Worm (Caenorhabditis elegans): ENCODE measurements around the gene Y47C4A.1.
A peak's percentile ranks its signal among the peaks of the same experiment; 100 is the strongest.

Y47C4A.1 gene

ce11 chrX:325597-326161 lies 39.7 kb upstream of the Y47C4A.1 start, which contains the start of gene M02E1.1 (continued):
- TF ChIP-seq hlh-11 (tag; optimal IDR thresholded peaks at IDR 0.05) (peak; percentile 36), nhr-41 (GFP tag; IDR thresholded peaks at IDR 0.05) (no peak), set-16 (GFP tag; IDR thresholded peaks at IDR 0.05) (no peak), lin-13 (GFP tag; optimal IDR thresholded peaks at IDR 0.05) (no peak), lin-38 (GFP tag; IDR thresholded peaks at IDR 0.05) (no peak), ztf-7 (tag; optimal IDR thresholded peaks at IDR 0.05) (no peak), mxl-3 (GFP tag; optimal IDR thresholded peaks at IDR 0.05) (no peak), fkh-10 (GFP tag; optimal IDR thresholded peaks at IDR 0.05) (no peak), aly-2 (tag; optimal IDR thresholded peaks at IDR 0.05) (no peak), ceh-62 (tag; optimal IDR thresholded peaks at IDR 0.05) (no peak), lsy-2 (tag; optimal IDR thresholded peaks at IDR 0.05) (peak in 1 of 2 experiments; percentile 47), Y75B8A.6 (GFP tag; IDR thresholded peaks at IDR 0.05) (no peak), vab-7 (GFP tag; IDR thresholded peaks at IDR 0.05) (no peak), skn-1 (tag; optimal IDR thresholded peaks at IDR 0.05) (no peak), lim-7 (GFP tag; IDR thresholded peaks at IDR 0.05) (no peak), dmd-6 (GFP tag; IDR thresholded peaks at IDR 0.05) (0 out of 2 replicates have a peak, but pooled peaks have one; percentile 17), php-3 (GFP tag; IDR thresholded peaks at IDR 0.05) (no peak), mdl-1 (tag; optimal IDR thresholded peaks at IDR 0.05) (no peak), mep-1 (tag; optimal IDR thresholded peaks at IDR 0.05) (peak; percentile 44), pha-4 (GFP tag; IDR thresholded peaks at IDR 0.05) (no peak), pha-4 (tag; optimal IDR thresholded peaks at IDR 0.05) (no peak), ceh-28 (tag; optimal IDR thresholded peaks at IDR 0.05) (peak; percentile 64), T26A8.4 (GFP tag; IDR thresholded peaks at IDR 0.05) (no peak), dpl-1 (GFP tag; optimal IDR thresholded peaks at IDR 0.05) (peak; percentile 7), mes-2 (tag; optimal IDR thresholded peaks at IDR 0.05; ENCODE audit: poor library complexity, severe bottlenecking) (peak; percentile 46), nhr-102 (tag; optimal IDR thresholded peaks at IDR 0.05) (no peak), attf-4 (tag; optimal IDR thresholded peaks at IDR 0.05) (no peak), daf-16 (GFP tag; optimal IDR thresholded peaks at IDR 0.05) (no peak), daf-16 (tag; optimal IDR thresholded peaks at IDR 0.05) (peak; percentile 19), Y48G9A.11 (GFP tag; IDR thresholded peaks at IDR 0.05) (no peak), ceh-20 (GFP tag; IDR thresholded peaks at IDR 0.05) (no peak), egl-43 (GFP tag; IDR thresholded peaks at IDR 0.05) (no peak), F26F4.8 (GFP tag; conservative IDR thresholded peaks at IDR 0.05) (no peak), zag-1 (tag; optimal IDR thresholded peaks at IDR 0.05) (no peak), mxl-2 (GFP tag; conservative IDR thresholded peaks at IDR 0.05) (no peak), nhr-28 (tag; optimal IDR thresholded peaks at IDR 0.05) (peak; percentile 19), ceh-82 (tag; optimal IDR thresholded peaks at IDR 0.05) (no peak), R02D3.7 (tag; optimal IDR thresholded peaks at IDR 0.05) (no peak), ZK337.2 (GFP tag; IDR thresholded peaks at IDR 0.05) (no peak), arid-1 (GFP tag; conservative IDR thresholded peaks at IDR 0.05) (no peak), spr-3 (GFP tag; optimal IDR thresholded peaks at IDR 0.05) (no peak)

- TF ChIP-seq gei-8 (GFP tag; optimal IDR thresholded peaks at IDR 0.05) (no peak), ceh-82 (tag; optimal IDR thresholded peaks at IDR 0.05) (no peak), php-3 (GFP tag; IDR thresholded peaks at IDR 0.05) (no peak), ZK546.5 (tag; optimal IDR thresholded peaks at IDR 0.05) (no peak), ZK337.2 (GFP tag; IDR thresholded peaks at IDR 0.05) (no peak), spr-3 (GFP tag; optimal IDR thresholded peaks at IDR 0.05) (no peak), vab-7 (GFP tag; IDR thresholded peaks at IDR 0.05) (no peak), mxl-2 (GFP tag; conservative IDR thresholded peaks at IDR 0.05) (no peak), mes-2 (tag; optimal IDR thresholded peaks at IDR 0.05; ENCODE audit: poor library complexity, severe bottlenecking) (no peak), cey-2 (tag; optimal IDR thresholded peaks at IDR 0.05; ENCODE audit: borderline replicate concordance, insufficient read depth) (no peak), tag-97 (GFP tag; IDR thresholded peaks at IDR 0.05) (no peak), hmg-1.1 (GFP tag; IDR thresholded peaks at IDR 0.05) (peak; percentile 81), nhr-102 (tag; optimal IDR thresholded peaks at IDR 0.05) (no peak), dmd-8 (GFP tag; IDR thresholded peaks at IDR 0.05) (no peak), nhr-76 (tag; optimal IDR thresholded peaks at IDR 0.05) (no peak), aha-1 (tag) (peak; percentile 84), nhr-10 (tag; optimal IDR thresholded peaks at IDR 0.05) (no peak), aly-2 (tag; optimal IDR thresholded peaks at IDR 0.05) (no peak), nhr-11 (tag; optimal IDR thresholded peaks at IDR 0.05) (peak; percentile 76), dve-1 (tag; optimal IDR thresholded peaks at IDR 0.05; ENCODE audit: insufficient read depth) (peak; percentile 59)
These were observed 38.0 kb upstream of the Y47C4A.1 start for ce11 chrX:324021-324420.
